Fruit fly (Drosophila melanogaster) whole organism, adult: ENCODE measurements around the gene CG5131.

Source experiments
- CG14711 ChIP-seq: fragments of 200-800 bp; sonication (Bioruptor generic); optimal IDR thresholded peaks from 2 replicates; lab custom pipeline; 2018; ENCODE audit warnings: missing biosample characterization, mild to moderate bottlenecking, missing genetic modification characterization, moderate library complexity
- Crg-1 ChIP-seq: fragments of 200-800 bp; sonication (Bioruptor generic); optimal IDR thresholded peaks from 2 replicates; lab custom pipeline; 2016; ENCODE audit warnings: missing biosample characterization, missing genetic modification characterization
- ovo ChIP-seq: fragments of 200-800 bp; sonication (Bioruptor generic); optimal IDR thresholded peaks from 2 replicates; lab custom pipeline; 2016; ENCODE audit warnings: missing biosample characterization, missing genetic modification characterization

dm6 chr2L:17529022-17529421, 44.7 kb downstream of the CG5131 start, which contains the start of gene CG15144:
- TF ChIP-seq ovo (GFP tag; lab: Kevin White, UChicago) (no peak), Crg-1 (no peak), CG14711 (no peak)
